Fruit fly (Drosophila melanogaster): ENCODE results near the gene CG2656.

Gene CG2656

DNA sequence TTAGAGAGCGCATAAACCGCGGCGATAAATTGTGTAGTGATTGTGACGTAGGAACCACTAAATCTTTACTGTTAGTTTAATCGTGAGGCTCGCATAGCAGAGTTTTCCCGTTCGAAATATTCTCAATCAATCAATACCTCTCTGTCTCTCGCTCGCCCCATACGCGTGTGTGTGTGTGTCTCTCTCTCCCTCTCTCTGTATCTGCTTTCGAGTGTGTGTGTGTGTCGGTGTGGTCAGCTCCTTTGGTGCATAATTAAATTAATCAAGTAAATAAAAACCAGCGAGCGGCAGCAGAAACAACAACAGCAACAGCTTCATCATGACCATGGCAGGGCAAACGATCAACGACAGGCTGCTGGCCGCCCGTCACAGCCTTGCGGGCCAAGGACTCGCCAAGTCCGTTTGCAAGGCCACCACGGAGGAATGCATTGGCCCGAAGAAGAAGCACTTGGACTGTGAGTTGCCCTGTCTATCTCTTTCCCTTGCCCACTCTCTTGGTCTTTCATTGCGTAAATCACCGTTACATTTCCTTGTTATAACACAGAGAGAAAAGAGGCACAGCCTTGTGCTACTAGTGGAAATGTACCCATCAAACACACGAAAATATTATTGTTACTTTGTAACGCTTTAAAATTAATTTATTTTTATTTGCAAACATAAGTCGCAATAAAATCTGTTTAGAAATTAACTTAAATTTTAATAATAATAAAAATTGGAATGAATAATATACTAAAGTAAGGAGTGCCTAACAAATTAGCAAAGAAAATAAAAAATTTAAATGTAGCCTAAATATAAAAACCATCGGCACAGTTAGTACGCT lies 42.8 kb downstream of the CG2656 start (continued):
- TF ChIP-seq CG9876 (GFP tag; optimal IDR thresholded peaks at IDR 0.05) (no peak), CG17912 (GFP tag; optimal IDR thresholded peaks at IDR 0.05) (no peak), CG34376 (GFP tag; optimal IDR thresholded peaks at IDR 0.05) (no peak), CG1792 (GFP tag; optimal IDR thresholded peaks at IDR 0.05) (no peak), chm (GFP tag; IDR thresholded peaks at IDR 0.05) (no peak), ftz-f1 (GFP tag; optimal IDR thresholded peaks at IDR 0.05) (peak; percentile 65), Oaz (GFP tag; IDR thresholded peaks at IDR 0.05) (no peak), Rx (GFP tag; IDR thresholded peaks at IDR 0.05) (no peak), CG4617 (GFP tag; optimal IDR thresholded peaks at IDR 0.05; ENCODE audit: borderline replicate concordance) (peak; percentile 78), ems (GFP tag; optimal IDR thresholded peaks at IDR 0.05) (no peak), ewg (GFP tag; optimal IDR thresholded peaks at IDR 0.05) (no peak), vvl (GFP tag; IDR thresholded peaks at IDR 0.05) (no peak), CG9932 (GFP tag; IDR thresholded peaks at IDR 0.05) (no peak), sima (GFP tag; optimal IDR thresholded peaks at IDR 0.05) (no peak), Nf-YB (GFP tag; optimal IDR thresholded peaks at IDR 0.05) (no peak), tin (GFP tag; optimal IDR thresholded peaks at IDR 0.05) (no peak), CG18599 (GFP tag; optimal IDR thresholded peaks at IDR 0.05) (no peak), CG17385 (GFP tag; optimal IDR thresholded peaks at IDR 0.05) (peak; percentile 69), CG10321 (GFP tag; IDR thresholded peaks at IDR 0.05) (no peak), dm (GFP tag; optimal IDR thresholded peaks at IDR 0.05) (no peak), kni (GFP tag; optimal IDR thresholded peaks at IDR 0.05) (peak; percentile 5), CG7556 (GFP tag; optimal IDR thresholded peaks at IDR 0.05) (no peak), fd102C (GFP tag; optimal IDR thresholded peaks at IDR 0.05) (no peak), Xbp1 (GFP tag; optimal IDR thresholded peaks at IDR 0.05) (no peak), B-H2 (GFP tag; optimal IDR thresholded peaks at IDR 0.05) (no peak), onecut (GFP tag; IDR thresholded peaks at IDR 0.05) (peak; percentile 89), CG4730 (GFP tag; IDR thresholded peaks at IDR 0.05) (no peak), CG34224 (GFP tag; IDR thresholded peaks at IDR 0.05; ENCODE audit: partially characterized antibody) (0 out of 3 replicates have a peak, but pooled peaks have one; percentile 34), CG15479 (GFP tag; optimal IDR thresholded peaks at IDR 0.05) (peak; percentile 27), emc (GFP tag; optimal IDR thresholded peaks at IDR 0.05) (no peak), org-1 (GFP tag; optimal IDR thresholded peaks at IDR 0.05) (no peak), H15 (GFP tag; IDR thresholded peaks at IDR 0.05) (no peak), CG7786 (GFP tag; optimal IDR thresholded peaks at IDR 0.05) (no peak), slou (GFP tag; optimal IDR thresholded peaks at IDR 0.05) (no peak), CG5180 (GFP tag; optimal IDR thresholded peaks at IDR 0.05) (no peak), Adf1 (GFP tag; IDR thresholded peaks at IDR 0.05) (no peak), Xrp1 (GFP tag; IDR thresholded peaks at IDR 0.05) (0 out of 2 replicates have a peak, but pooled peaks have one; percentile 30), ind (GFP tag; optimal IDR thresholded peaks at IDR 0.05) (peak; percentile 22), sc (optimal IDR thresholded peaks at IDR 0.05) (no peak), sc (GFP tag; optimal IDR thresholded peaks at IDR 0.05) (no peak), CG43689 (GFP tag; IDR thresholded peaks at IDR 0.05) (no peak), Doc2 (GFP tag; IDR thresholded peaks at IDR 0.05) (no peak), lola (GFP tag; optimal IDR thresholded peaks at IDR 0.05) (peak in 1 of 3 experiments; percentile 32), BEAF-32 (GFP tag; optimal IDR thresholded peaks at IDR 0.05) (peak; percentile 30), CG13424 (tag; optimal IDR thresholded peaks at IDR 0.05) (no peak), bab2 (GFP tag; optimal IDR thresholded peaks at IDR 0.05) (no peak), CG10431 (GFP tag; optimal IDR thresholded peaks at IDR 0.05) (no peak), CG8478 (optimal IDR thresholded peaks at IDR 0.05) (no peak), sug (tag; optimal IDR thresholded peaks at IDR 0.05) (no peak), Trl (optimal IDR thresholded peaks at IDR 0.05) (peak; percentile 84 to 92), Trl (GFP tag; optimal IDR thresholded peaks at IDR 0.05) (peak; percentile 31)
